Worm (Caenorhabditis elegans) whole organism, early embryonic: ENCODE data around the gene C47D12.5.

Experiments used
- B0310.2 ChIP-seq: sonication (generic microtip); optimal IDR thresholded peaks from 2 replicates; lab custom pipeline; 2016; ENCODE audit warnings: mild to moderate bottlenecking, missing genetic modification characterization, missing compliant biosample characterization
- F13C5.2 ChIP-seq: sonication (generic microtip); optimal IDR thresholded peaks from 2 replicates; lab custom pipeline; 2017; ENCODE audit warnings: mild to moderate bottlenecking, missing genetic modification characterization, inconsistent platforms, missing compliant biosample characterization
- aly-1 ChIP-seq: sonication (generic microtip); optimal IDR thresholded peaks from 2 replicates; lab custom pipeline; 2016; ENCODE audit warnings: missing genetic modification characterization, missing compliant biosample characterization
- ama-1 ChIP-seq: fragments of 150-350 bp; optimal IDR thresholded peaks from 2 replicates; lab custom pipeline; 2014
- ceh-13 ChIP-seq: fragments of 200-800 bp; sonication (Bioruptor generic); optimal IDR thresholded peaks from 2 replicates; lab custom pipeline; 2018; ENCODE audit warnings: mild to moderate bottlenecking, missing genetic modification characterization, missing compliant biosample characterization
- ceh-36 ChIP-seq: sonication (generic microtip); optimal IDR thresholded peaks from 2 replicates; lab custom pipeline; 2016; ENCODE audit warnings: missing genetic modification characterization, inconsistent platforms, missing compliant biosample characterization
- ets-7 ChIP-seq: sonication (generic microtip); optimal IDR thresholded peaks from 2 replicates; lab custom pipeline; 2016; ENCODE audit warnings: missing genotype, missing genetic modification characterization, missing compliant biosample characterization
- flt-1 ChIP-seq: fragments of 200-800 bp; sonication (Bioruptor generic); IDR thresholded peaks from 2 replicates; pipeline ENCODE4 v1.3.6; 2022; ENCODE audit warnings: missing genetic modification characterization, missing compliant biosample characterization
- hmbx-1 ChIP-seq: sonication (generic microtip); optimal IDR thresholded peaks from 2 replicates; lab custom pipeline; 2016; ENCODE audit warnings: mild to moderate bottlenecking, missing genetic modification characterization, missing compliant biosample characterization
- hmg-4 ChIP-seq: fragments of 200-800 bp; sonication (Bioruptor generic); optimal IDR thresholded peaks from 2 replicates; lab custom pipeline; 2018; ENCODE audit warnings: mild to moderate bottlenecking, missing genetic modification characterization, missing compliant biosample characterization
- hnd-1 ChIP-seq: sonication (generic microtip); optimal IDR thresholded peaks from 2 replicates; lab custom pipeline; 2016; ENCODE audit warnings: missing genetic modification characterization, missing compliant biosample characterization
- pes-1 ChIP-seq: fragments of 200-800 bp; sonication (Bioruptor generic); IDR thresholded peaks from 2 replicates; pipeline ENCODE4 v1.3.6; 2022; ENCODE audit warnings: missing genetic modification reagents, missing genetic modification characterization, missing compliant biosample characterization
- scrt-1 ChIP-seq: fragments of 200-800 bp; sonication (Bioruptor generic); IDR thresholded peaks from 2 replicates; pipeline ENCODE4 v1.3.6; 2022; ENCODE audit warnings: missing genetic modification characterization, missing compliant biosample characterization
- sea-1 ChIP-seq: fragments of 200-800 bp; sonication (Bioruptor generic); conservative IDR thresholded peaks from 2 replicates; pipeline ENCODE4 v1.3.6; 2022; ENCODE audit warnings: missing genetic modification characterization, missing compliant biosample characterization
- tbx-11 ChIP-seq: fragments of 200-800 bp; sonication (Bioruptor generic); IDR thresholded peaks from 2 replicates; pipeline ENCODE4 v1.3.6; 2022; ENCODE audit warnings: missing genetic modification characterization, missing compliant biosample characterization
- tbx-37 ChIP-seq: fragments of 200-800 bp; sonication (Bioruptor generic); conservative IDR thresholded peaks from 2 replicates; pipeline ENCODE4 v1.3.6; 2022; ENCODE audit warnings: missing genetic modification reagents, missing genetic modification characterization, missing compliant biosample characterization
- tra-4 ChIP-seq: sonication (generic microtip); optimal IDR thresholded peaks from 2 replicates; lab custom pipeline; 2017; ENCODE audit warnings: missing genetic modification characterization, missing compliant biosample characterization

Gene C47D12.5

ce11 chrII:11725615-11726014 is 40.5 kb upstream of the C47D12.5 start:
- no peak for TF ChIP-seq sea-1 (GFP tag; lab: Robert Waterston, UW)

- no peak for TF ChIP-seq hnd-1 (tag; lab: Kevin White, UChicago)
- no peak for TF ChIP-seq flt-1 (GFP tag; lab: Robert Waterston, UW)
- TF ChIP-seq hmbx-1 = no peak
- no peak for TF ChIP-seq pes-1 (GFP tag; lab: Robert Waterston, UW)
These were observed 39.3 kb upstream of the C47D12.5 start for ce11 chrII:11724362-11724761.

ce11 chrII:11723904-11724303 is 38.8 kb upstream of the C47D12.5 start, which contains the start of gene ldh-1:
Gene ldh-1 (plus strand): TSS chrII:11724204.
- TF ChIP-seq hmbx-1 (no peak), pes-1 (GFP tag; lab: Robert Waterston, UW) (no peak), flt-1 (GFP tag; lab: Robert Waterston, UW) (no peak), scrt-1 (no peak), hnd-1 (tag; lab: Kevin White, UChicago) (no peak), ceh-36 (tag; lab: Kevin White, UChicago) (no peak), aly-1 (tag; lab: Kevin White, UChicago) (no peak), tra-4 (tag; lab: Kevin White, UChicago) (no peak), tbx-37 (GFP tag; lab: Robert Waterston, UW) (no peak), B0310.2 (no peak), hmg-4 (GFP tag; lab: Kevin White, UChicago) (no peak), F13C5.2 (tag; lab: Kevin White, UChicago) (no peak), sea-1 (GFP tag; lab: Robert Waterston, UW) (no peak), ama-1 (lab: Kevin White, UChicago) (no peak), ceh-13 (GFP tag; lab: Kevin White, UChicago) (no peak), tbx-11 (no peak), ets-7 (tag; lab: Kevin White, UChicago) (no peak)

- no peak for TF ChIP-seq pes-1 (GFP tag; lab: Robert Waterston, UW)
- TF ChIP-seq aly-1 (tag; lab: Kevin White, UChicago) = no peak
- no peak for TF ChIP-seq hmbx-1
- no peak for TF ChIP-seq hnd-1 (tag; lab: Kevin White, UChicago)
- TF ChIP-seq tbx-11 = no peak
- TF ChIP-seq scrt-1 = no peak
- TF ChIP-seq tbx-37 (GFP tag; lab: Robert Waterston, UW) = no peak
- no peak for TF ChIP-seq sea-1 (GFP tag; lab: Robert Waterston, UW)
- no peak for TF ChIP-seq flt-1 (GFP tag; lab: Robert Waterston, UW)
- no peak for TF ChIP-seq tra-4 (tag; lab: Kevin White, UChicago)
- TF ChIP-seq B0310.2 = no peak
- no peak for TF ChIP-seq ceh-36 (tag; lab: Kevin White, UChicago)
- TF ChIP-seq F13C5.2 (tag; lab: Kevin White, UChicago) = no peak
- no peak for TF ChIP-seq hmg-4 (GFP tag; lab: Kevin White, UChicago)
- TF ChIP-seq ama-1 (lab: Kevin White, UChicago) = no peak
- TF ChIP-seq ceh-13 (GFP tag; lab: Kevin White, UChicago) = no peak
- TF ChIP-seq ets-7 (tag; lab: Kevin White, UChicago) = no peak
These were observed 37.1 kb upstream of the C47D12.5 start for ce11 chrII:11722164-11722563.

ce11 chrII:11721604-11722003 is 36.5 kb upstream of the C47D12.5 start:
- TF ChIP-seq ceh-13 (GFP tag; lab: Kevin White, UChicago) (no peak), hnd-1 (tag; lab: Kevin White, UChicago) (no peak), ets-7 (tag; lab: Kevin White, UChicago) (no peak), pes-1 (GFP tag; lab: Robert Waterston, UW) (no peak), B0310.2 (no peak), tbx-11 (no peak), hmbx-1 (no peak), hmg-4 (GFP tag; lab: Kevin White, UChicago) (no peak), scrt-1 (no peak), tra-4 (tag; lab: Kevin White, UChicago) (no peak), sea-1 (GFP tag; lab: Robert Waterston, UW) (no peak), ama-1 (lab: Kevin White, UChicago) (no peak), F13C5.2 (tag; lab: Kevin White, UChicago) (no peak), ceh-36 (tag; lab: Kevin White, UChicago) (no peak), aly-1 (tag; lab: Kevin White, UChicago) (no peak), tbx-37 (GFP tag; lab: Robert Waterston, UW) (no peak), flt-1 (GFP tag; lab: Robert Waterston, UW) (no peak)

ce11 chrII:11720819-11721218 is 35.7 kb upstream of the C47D12.5 start:
- TF ChIP-seq ets-7 (tag; lab: Kevin White, UChicago) = no peak
- TF ChIP-seq scrt-1 = no peak
- TF ChIP-seq aly-1 (tag; lab: Kevin White, UChicago) = no peak
- TF ChIP-seq tbx-37 (GFP tag; lab: Robert Waterston, UW) = no peak
- TF ChIP-seq flt-1 (GFP tag; lab: Robert Waterston, UW) = no peak

ce11 chrII:11720102-11720501 is 35.0 kb upstream of the C47D12.5 start, which contains the start of gene F13D12.3:
Gene F13D12.3 (plus strand): TSS chrII:11720402.
- no peak for TF ChIP-seq ama-1 (lab: Kevin White, UChicago)
- TF ChIP-seq sea-1 (GFP tag; lab: Robert Waterston, UW) = no peak
- TF ChIP-seq hnd-1 (tag; lab: Kevin White, UChicago) = no peak
- no peak for TF ChIP-seq ceh-36 (tag; lab: Kevin White, UChicago)
- no peak for TF ChIP-seq B0310.2
- TF ChIP-seq ets-7 (tag; lab: Kevin White, UChicago) = no peak
- no peak for TF ChIP-seq tbx-37 (GFP tag; lab: Robert Waterston, UW)
- no peak for TF ChIP-seq ceh-13 (GFP tag; lab: Kevin White, UChicago)
- no peak for TF ChIP-seq hmbx-1
- TF ChIP-seq F13C5.2 (tag; lab: Kevin White, UChicago) = no peak
- TF ChIP-seq hmg-4 (GFP tag; lab: Kevin White, UChicago) = no peak
- no peak for TF ChIP-seq aly-1 (tag; lab: Kevin White, UChicago)
- TF ChIP-seq pes-1 (GFP tag; lab: Robert Waterston, UW) = no peak
- TF ChIP-seq flt-1 (GFP tag; lab: Robert Waterston, UW) = no peak
- no peak for TF ChIP-seq tbx-11
- TF ChIP-seq tra-4 (tag; lab: Kevin White, UChicago) = no peak
- no peak for TF ChIP-seq scrt-1
